Worm (Caenorhabditis elegans): ENCODE measurements around the gene pbo-6.

pbo-6 gene

DNA sequence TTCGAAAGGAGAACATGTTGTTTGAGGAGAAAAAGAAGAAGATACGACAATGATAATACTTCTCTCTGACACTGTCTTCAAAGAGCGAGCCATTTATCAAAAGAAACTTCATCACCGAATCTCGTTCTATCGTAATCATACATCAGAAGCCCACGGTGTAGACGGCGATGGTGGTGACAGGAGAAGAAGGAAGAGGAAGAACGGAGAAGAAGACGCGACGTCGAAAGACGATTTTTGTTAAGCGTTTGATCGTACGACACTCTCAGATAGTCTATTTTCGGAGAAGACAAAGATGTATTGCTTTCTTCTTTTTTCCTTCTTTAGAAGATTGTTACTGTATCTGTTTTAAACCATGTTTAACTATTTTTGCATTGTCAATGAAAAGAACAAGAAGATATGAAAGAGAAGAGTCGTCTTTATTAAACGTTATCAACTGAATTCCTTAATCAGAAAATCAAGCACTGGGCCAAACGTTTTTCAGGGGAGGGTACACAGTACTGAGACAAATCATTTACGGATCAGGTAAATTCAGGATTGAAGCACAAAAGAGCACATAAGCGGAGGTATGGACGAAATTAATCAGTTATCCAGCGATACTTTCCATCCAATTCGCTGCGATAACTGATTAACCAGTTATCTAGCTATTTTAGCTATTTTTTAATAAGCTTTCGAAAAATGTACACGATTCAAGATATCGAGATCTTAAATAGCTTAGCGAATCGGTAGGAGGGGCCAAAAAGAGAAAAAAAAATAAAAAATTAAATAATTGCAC lies 8.8 kb upstream of the pbo-6 start (continued):
- TF ChIP-seq aly-2 (tag; optimal IDR thresholded peaks at IDR 0.05) (no peak), ztf-11 (tag; optimal IDR thresholded peaks at IDR 0.05) (no peak), nhr-11 (tag; optimal IDR thresholded peaks at IDR 0.05) (no peak), blmp-1 (tag; optimal IDR thresholded peaks at IDR 0.05; ENCODE audit: insufficient read depth) (peak; percentile 44), nhr-237 (tag; optimal IDR thresholded peaks at IDR 0.05) (no peak), sma-9 (GFP tag; optimal IDR thresholded peaks at IDR 0.05) (peak; percentile 69), sma-9 (tag; optimal IDR thresholded peaks at IDR 0.05) (no peak), lin-11 (tag; optimal IDR thresholded peaks at IDR 0.05) (no peak), ZK546.5 (tag; optimal IDR thresholded peaks at IDR 0.05) (no peak), Y55F3AM.14 (GFP tag; optimal IDR thresholded peaks at IDR 0.05) (peak; percentile 68), C34F6.9 (tag; optimal IDR thresholded peaks at IDR 0.05) (no peak), snpc-4 (tag; optimal IDR thresholded peaks at IDR 0.05) (peak; percentile 9), sma-3 (GFP tag; optimal IDR thresholded peaks at IDR 0.05) (peak; percentile 84), peb-1 (tag; optimal IDR thresholded peaks at IDR 0.05) (no peak), gmeb-1 (tag; optimal IDR thresholded peaks at IDR 0.05) (peak; percentile 37), zag-1 (tag; optimal IDR thresholded peaks at IDR 0.05) (no peak), egl-27 (tag; optimal IDR thresholded peaks at IDR 0.05) (no peak), nhr-6 (tag; optimal IDR thresholded peaks at IDR 0.05) (peak; percentile 13)

DNA sequence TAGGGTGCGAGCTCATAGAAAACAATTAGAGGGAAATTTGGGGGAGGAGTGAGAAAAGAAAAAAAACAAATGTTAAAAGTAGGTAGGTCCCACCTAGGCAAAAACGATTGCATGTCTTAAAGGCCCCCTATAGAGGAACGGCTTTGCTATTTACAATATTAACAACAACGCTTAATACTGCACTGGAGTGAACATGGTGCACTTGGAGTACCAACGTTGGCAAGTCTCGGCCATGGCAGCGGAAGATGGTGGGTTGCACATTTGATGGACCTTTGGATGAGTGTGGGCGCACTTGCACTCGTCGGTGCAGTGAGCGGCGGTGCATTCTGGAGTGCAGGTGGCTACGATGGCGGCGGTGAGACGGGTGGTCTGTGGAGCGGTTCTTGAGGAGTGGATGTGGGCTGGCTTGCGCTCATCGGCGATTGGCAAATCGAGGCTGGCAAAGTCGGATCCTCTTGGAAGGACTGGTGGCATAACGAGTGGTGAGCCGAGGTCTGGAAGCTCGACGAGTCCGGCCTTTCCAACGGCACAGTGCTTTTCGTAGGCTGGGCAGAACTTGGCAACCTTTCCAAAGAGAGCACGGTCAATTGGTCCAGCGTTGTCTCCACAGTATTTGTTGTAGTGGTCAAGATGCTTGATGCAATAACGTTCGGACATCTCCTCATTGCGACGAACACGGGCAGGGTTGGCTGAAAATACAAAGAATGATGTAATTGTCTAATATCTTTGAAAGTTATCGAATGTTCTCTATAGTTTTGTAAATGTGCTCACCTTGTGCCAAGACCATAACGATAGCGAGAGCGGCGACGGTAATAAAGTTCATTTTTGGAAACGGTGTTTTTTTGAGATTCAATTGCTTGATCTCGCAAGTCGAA lies 8.0 kb upstream of the pbo-6 start:
- no peak for TF ChIP-seq lin-11 (tag; optimal IDR thresholded peaks at IDR 0.05)
- no peak for TF ChIP-seq zag-1 (tag; optimal IDR thresholded peaks at IDR 0.05)
- TF ChIP-seq skn-1 (tag; optimal IDR thresholded peaks at IDR 0.05) = no peak
- no peak for TF ChIP-seq elt-1 (tag; optimal IDR thresholded peaks at IDR 0.05)
- peak; percentile 84 for TF ChIP-seq nhr-21 (tag; optimal IDR thresholded peaks at IDR 0.05)
- no peak for TF ChIP-seq crh-2 (tag; optimal IDR thresholded peaks at IDR 0.05)
- TF ChIP-seq ceh-82 (tag; optimal IDR thresholded peaks at IDR 0.05) = no peak
- no peak for TF ChIP-seq gmeb-1 (tag; optimal IDR thresholded peaks at IDR 0.05)
- no peak for TF ChIP-seq nhr-25 (tag; optimal IDR thresholded peaks at IDR 0.05)
- TF ChIP-seq aly-2 (tag; optimal IDR thresholded peaks at IDR 0.05) = no peak
- no peak for TF ChIP-seq ztf-11 (tag; optimal IDR thresholded peaks at IDR 0.05)
- no peak for TF ChIP-seq mdl-1 (tag; optimal IDR thresholded peaks at IDR 0.05)
- TF ChIP-seq ceh-16 (tag; optimal IDR thresholded peaks at IDR 0.05) = no peak
- peak; percentile 27 for TF ChIP-seq Y55F3AM.14 (GFP tag; optimal IDR thresholded peaks at IDR 0.05)
- TF ChIP-seq nhr-77 (tag; optimal IDR thresholded peaks at IDR 0.05) = no peak
- no peak for TF ChIP-seq nhr-10 (tag; optimal IDR thresholded peaks at IDR 0.05)
- TF ChIP-seq nhr-237 (tag; optimal IDR thresholded peaks at IDR 0.05) = no peak
- peak in 1 of 2 experiments; percentile 1 for TF ChIP-seq lsy-2 (tag; optimal IDR thresholded peaks at IDR 0.05)
- TF ChIP-seq ZK546.5 (tag; optimal IDR thresholded peaks at IDR 0.05) = no peak
- no peak for TF ChIP-seq mbf-1 (tag; optimal IDR thresholded peaks at IDR 0.05)
- no peak for TF ChIP-seq lin-39 (tag; optimal IDR thresholded peaks at IDR 0.05)
- no peak for TF ChIP-seq mab-5 (tag; optimal IDR thresholded peaks at IDR 0.05)
- TF ChIP-seq F13H6.1 (tag; optimal IDR thresholded peaks at IDR 0.05) = no peak
- TF ChIP-seq C34F6.9 (tag; optimal IDR thresholded peaks at IDR 0.05) = no peak
- no peak for TF ChIP-seq snpc-4 (tag; optimal IDR thresholded peaks at IDR 0.05)
- TF ChIP-seq dmd-4 (tag; optimal IDR thresholded peaks at IDR 0.05) = no peak
- TF ChIP-seq blmp-1 (tag; optimal IDR thresholded peaks at IDR 0.05; ENCODE audit: insufficient read depth) = peak; percentile 46
- TF ChIP-seq sma-9 (GFP tag; optimal IDR thresholded peaks at IDR 0.05) = peak; percentile 54
- no peak for TF ChIP-seq sma-9 (tag; optimal IDR thresholded peaks at IDR 0.05)
- peak; percentile 97 for TF ChIP-seq ama-1 (optimal IDR thresholded peaks at IDR 0.05)
- TF ChIP-seq unc-62 (GFP tag; optimal IDR thresholded peaks at IDR 0.05) = no peak
- TF ChIP-seq nhr-6 (tag; optimal IDR thresholded peaks at IDR 0.05) = peak; percentile 14
- no peak for TF ChIP-seq R02D3.7 (tag; optimal IDR thresholded peaks at IDR 0.05)
- no peak for TF ChIP-seq elt-3 (tag; optimal IDR thresholded peaks at IDR 0.05)
- TF ChIP-seq ztf-4 (tag; optimal IDR thresholded peaks at IDR 0.05) = no peak
- no peak for TF ChIP-seq alr-1 (tag; optimal IDR thresholded peaks at IDR 0.05)
- TF ChIP-seq nhr-23 (tag; optimal IDR thresholded peaks at IDR 0.05) = no peak
- TF ChIP-seq ztf-1 (GFP tag; conservative IDR thresholded peaks at IDR 0.05) = no peak
